Worm (Caenorhabditis elegans) whole organism, late embryonic: ENCODE data around the gene ddn-2.
A peak's percentile ranks its signal among the peaks of the same experiment; 100 is the strongest.

Source experiments
- F13H6.1 ChIP-seq: sonication (generic microtip); optimal IDR thresholded peaks from 2 replicates; lab custom pipeline; 2016; ENCODE audit warnings: missing genetic modification characterization, missing compliant biosample characterization
- K02D7.2 ChIP-seq: sonication (generic microtip); optimal IDR thresholded peaks from 2 replicates; lab custom pipeline; 2017; ENCODE audit warnings: mild to moderate bottlenecking, missing genetic modification characterization, missing compliant biosample characterization
- ahr-1 ChIP-seq: sonication (generic microtip); optimal IDR thresholded peaks from 2 replicates; lab custom pipeline; 2016; ENCODE audit warnings: missing genetic modification characterization, missing compliant biosample characterization
- ceh-14 ChIP-seq: sonication (generic microtip); optimal IDR thresholded peaks from 2 replicates; lab custom pipeline; 2016; ENCODE audit warnings: missing genotype, missing genetic modification characterization, missing compliant biosample characterization
- ceh-18 ChIP-seq: sonication (generic microtip); optimal IDR thresholded peaks from 2 replicates; lab custom pipeline; 2016; ENCODE audit warnings: missing genetic modification characterization, missing compliant biosample characterization
- ceh-2 ChIP-seq: sonication (generic microtip); optimal IDR thresholded peaks from 2 replicates; lab custom pipeline; 2016; ENCODE audit warnings: missing genotype, missing genetic modification characterization, missing compliant biosample characterization
- ceh-22 ChIP-seq: sonication (generic microtip); optimal IDR thresholded peaks from 2 replicates; lab custom pipeline; 2017; ENCODE audit warnings: missing biosample characterization, missing genetic modification characterization
- ceh-24 ChIP-seq: sonication (generic microtip); optimal IDR thresholded peaks from 2 replicates; lab custom pipeline; 2016; ENCODE audit warnings: mild to moderate bottlenecking, missing genetic modification characterization, missing compliant biosample characterization
- ceh-30 ChIP-seq: fragments of 150-350 bp; optimal IDR thresholded peaks from 2 replicates; lab custom pipeline; 2014; ENCODE audit warnings: missing biosample characterization, missing genetic modification characterization
- ceh-31 ChIP-seq: sonication (generic microtip); optimal IDR thresholded peaks from 2 replicates; lab custom pipeline; 2016; ENCODE audit warnings: missing genetic modification characterization, missing compliant biosample characterization
- ceh-34 ChIP-seq: sonication (generic microtip); optimal IDR thresholded peaks from 2 replicates; lab custom pipeline; 2016; ENCODE audit warnings: mild to moderate bottlenecking, missing genetic modification characterization, missing compliant biosample characterization
- ceh-45 ChIP-seq: fragments of 200-800 bp; sonication (Bioruptor generic); IDR thresholded peaks from 2 replicates; pipeline ENCODE4 v1.3.6; 2022; ENCODE audit warnings: missing genetic modification reagents, missing genetic modification characterization, missing compliant biosample characterization
- dmd-4 ChIP-seq: sonication (generic microtip); optimal IDR thresholded peaks from 2 replicates; lab custom pipeline; 2016; ENCODE audit warnings: borderline replicate concordance, missing genetic modification characterization, missing compliant biosample characterization
- dve-1 ChIP-seq: sonication (generic microtip); optimal IDR thresholded peaks from 2 replicates; lab custom pipeline; 2017; ENCODE audit warnings: antibody characterized with exemption, mild to moderate bottlenecking, missing genetic modification characterization, missing compliant biosample characterization
- elt-2 ChIP-seq: sonication (generic microtip); optimal IDR thresholded peaks from 2 replicates; lab custom pipeline; 2016; ENCODE audit warnings: missing genetic modification reagents, missing genetic modification characterization, missing compliant biosample characterization
- ets-4 ChIP-seq: sonication (generic microtip); optimal IDR thresholded peaks from 2 replicates; lab custom pipeline; 2016; ENCODE audit warnings: missing genetic modification characterization, missing compliant biosample characterization
- eyg-1 ChIP-seq: sonication (generic microtip); optimal IDR thresholded peaks from 2 replicates; lab custom pipeline; 2016; ENCODE audit warnings: missing genotype, missing genetic modification characterization, missing compliant biosample characterization
- fkh-10 ChIP-seq: fragments of 150-350 bp; optimal IDR thresholded peaks from 2 replicates; lab custom pipeline; 2014; ENCODE audit warnings: missing biosample characterization, missing genetic modification reagents, missing genetic modification characterization
- gmeb-2 ChIP-seq: sonication (generic microtip); optimal IDR thresholded peaks from 2 replicates; lab custom pipeline; 2016; ENCODE audit warnings: missing genetic modification characterization, inconsistent platforms, missing compliant biosample characterization
- hlh-13 ChIP-seq: fragments of 200-800 bp; sonication (Bioruptor generic); optimal IDR thresholded peaks from 2 replicates; lab custom pipeline; 2018; ENCODE audit warnings: mild to moderate bottlenecking, missing genetic modification characterization, missing compliant biosample characterization
- hlh-30 ChIP-seq: sonication (generic microtip); optimal IDR thresholded peaks from 2 replicates; lab custom pipeline; 2017; ENCODE audit warnings: antibody characterized with exemption, missing genetic modification characterization, missing compliant biosample characterization; ENCODE audit not compliant: insufficient read depth
- hlh-6 ChIP-seq: sonication (generic microtip); optimal IDR thresholded peaks from 2 replicates; lab custom pipeline; 2016; ENCODE audit warnings: missing genotype, missing genetic modification characterization, missing compliant biosample characterization
- lim-6 ChIP-seq: sonication (generic microtip); optimal IDR thresholded peaks from 2 replicates; lab custom pipeline; 2016; ENCODE audit warnings: missing genetic modification characterization, missing compliant biosample characterization
- lin-11 ChIP-seq: fragments of 200-800 bp; sonication (Bioruptor generic); optimal IDR thresholded peaks from 2 replicates; lab custom pipeline; 2018; ENCODE audit warnings: mild to moderate bottlenecking, missing genetic modification characterization, missing compliant biosample characterization
- madf-2 ChIP-seq: sonication (generic microtip); optimal IDR thresholded peaks from 2 replicates; lab custom pipeline; 2017; ENCODE audit warnings: missing genetic modification characterization, missing compliant biosample characterization
- mec-3 ChIP-seq: sonication (generic microtip); optimal IDR thresholded peaks from 2 replicates; lab custom pipeline; 2016; ENCODE audit warnings: borderline replicate concordance, missing genetic modification characterization, missing compliant biosample characterization
- nfya-1 ChIP-seq: sonication (generic microtip); optimal IDR thresholded peaks from 2 replicates; lab custom pipeline; 2017; ENCODE audit warnings: missing genetic modification characterization, mild to moderate bottlenecking, missing compliant biosample characterization, antibody characterized with exemption, moderate library complexity
- nhr-11 ChIP-seq: fragments of 150-350 bp; optimal IDR thresholded peaks from 2 replicates; lab custom pipeline; 2014; ENCODE audit warnings: missing biosample characterization, missing genetic modification characterization
- nhr-232 ChIP-seq: sonication (generic microtip); optimal IDR thresholded peaks from 2 replicates; lab custom pipeline; 2016; ENCODE audit warnings: missing genetic modification characterization, missing compliant biosample characterization
- pat-9 ChIP-seq: fragments of 200-800 bp; sonication (Bioruptor generic); optimal IDR thresholded peaks from 2 replicates; lab custom pipeline; 2018; ENCODE audit warnings: mild to moderate bottlenecking, missing genetic modification characterization, moderate library complexity, missing compliant biosample characterization
- pax-1 ChIP-seq: fragments of 150-350 bp; optimal IDR thresholded peaks from 2 replicates; lab custom pipeline; 2014; ENCODE audit warnings: missing biosample characterization, missing genetic modification characterization
- pha-2 ChIP-seq: sonication (generic microtip); optimal IDR thresholded peaks from 2 replicates; lab custom pipeline; 2017; ENCODE audit warnings: mild to moderate bottlenecking, missing genetic modification characterization, missing compliant biosample characterization
- pha-4 ChIP-seq: fragments of 150-350 bp; optimal IDR thresholded peaks from 2 replicates; lab custom pipeline; 2018; ENCODE audit warnings: missing biosample characterization, missing genetic modification reagents, missing genetic modification characterization
- ref-2 ChIP-seq: sonication (generic microtip); optimal IDR thresholded peaks from 2 replicates; lab custom pipeline; 2016; ENCODE audit warnings: missing genetic modification characterization, missing compliant biosample characterization
- sox-4 ChIP-seq: sonication (generic microtip); optimal IDR thresholded peaks from 2 replicates; lab custom pipeline; 2017; ENCODE audit warnings: mild to moderate bottlenecking, missing genetic modification characterization, inconsistent platforms, missing compliant biosample characterization
- syd-9 ChIP-seq: sonication (generic microtip); optimal IDR thresholded peaks from 2 replicates; lab custom pipeline; 2016; ENCODE audit warnings: mild to moderate bottlenecking, missing genetic modification characterization, moderate library complexity, missing compliant biosample characterization
- tbx-2 ChIP-seq: sonication (generic microtip); optimal IDR thresholded peaks from 2 replicates; lab custom pipeline; 2016; ENCODE audit warnings: missing genetic modification characterization, missing compliant biosample characterization
- tbx-7 ChIP-seq: sonication (generic microtip); optimal IDR thresholded peaks from 2 replicates; lab custom pipeline; 2016; ENCODE audit warnings: missing genotype, missing genetic modification characterization, missing compliant biosample characterization
- ttx-3 ChIP-seq: sonication (generic microtip); optimal IDR thresholded peaks from 2 replicates; lab custom pipeline; 2016; ENCODE audit warnings: missing genetic modification reagents, missing genetic modification characterization, missing compliant biosample characterization
- unc-3 ChIP-seq, 2 experiments: fragments of 200-800 bp in 1 of 2; sonication (Bioruptor generic) in 1 of 2; sonication (generic microtip) in 1 of 2; conservative IDR thresholded peaks in 1 of 2; optimal IDR thresholded peaks in 1 of 2; 2 replicates each; pipeline versions ENCODE4 v1.3.6 to Lab custom; 2016 to 2022; ENCODE audit warnings: missing compliant biosample characterization in 2 of 2, missing genetic modification characterization in 2 of 2, missing genetic modification reagents in 1 of 2
- unc-42 ChIP-seq: sonication (generic microtip); optimal IDR thresholded peaks from 2 replicates; lab custom pipeline; 2016; ENCODE audit warnings: missing genotype, missing genetic modification characterization, missing compliant biosample characterization
- unc-55 ChIP-seq: sonication (generic microtip); optimal IDR thresholded peaks from 2 replicates; lab custom pipeline; 2017; ENCODE audit warnings: missing biosample characterization, missing genetic modification reagents, missing genetic modification characterization
- unc-86 ChIP-seq: sonication (generic microtip); optimal IDR thresholded peaks from 2 replicates; lab custom pipeline; 2016; ENCODE audit warnings: missing genetic modification characterization, missing compliant biosample characterization
- zip-5 ChIP-seq: sonication (generic microtip); optimal IDR thresholded peaks from 2 replicates; lab custom pipeline; 2016; ENCODE audit warnings: missing genetic modification characterization, missing compliant biosample characterization

The ddn-2 gene

DNA sequence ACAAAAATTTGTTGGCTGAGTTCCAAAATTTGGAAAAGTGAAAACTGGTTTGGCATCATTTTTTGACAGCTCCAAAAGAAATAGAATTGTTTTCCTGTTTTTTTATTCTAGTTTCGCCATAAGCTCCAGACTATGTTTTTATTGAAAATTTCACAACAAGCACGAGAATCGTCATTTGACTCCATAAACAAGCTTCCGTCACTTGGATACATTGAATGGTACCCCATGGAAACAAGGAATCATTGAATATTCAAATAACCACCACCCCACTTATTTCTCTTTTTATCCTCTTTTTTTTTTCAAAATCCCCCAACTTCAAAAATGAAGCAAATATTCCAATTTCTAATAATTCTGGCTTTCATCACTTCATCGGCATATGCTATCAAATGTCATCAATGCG lies at the start of gene ddn-2:
TSS of gene ddn-2 (plus strand) at position 301 of the 400 bp plus-strand sequence.
- TF ChIP-seq ceh-34 (tag; lab: Kevin White, UChicago) (no peak), fkh-10 (no peak), pat-9 (tag; lab: Kevin White, UChicago) (no peak), lim-6 (tag; lab: Kevin White, UChicago) (no peak), tbx-7 (no peak), ceh-31 (tag; lab: Kevin White, UChicago) (no peak), pha-4 (no peak), ceh-2 (tag; lab: Kevin White, UChicago) (no peak)

DNA sequence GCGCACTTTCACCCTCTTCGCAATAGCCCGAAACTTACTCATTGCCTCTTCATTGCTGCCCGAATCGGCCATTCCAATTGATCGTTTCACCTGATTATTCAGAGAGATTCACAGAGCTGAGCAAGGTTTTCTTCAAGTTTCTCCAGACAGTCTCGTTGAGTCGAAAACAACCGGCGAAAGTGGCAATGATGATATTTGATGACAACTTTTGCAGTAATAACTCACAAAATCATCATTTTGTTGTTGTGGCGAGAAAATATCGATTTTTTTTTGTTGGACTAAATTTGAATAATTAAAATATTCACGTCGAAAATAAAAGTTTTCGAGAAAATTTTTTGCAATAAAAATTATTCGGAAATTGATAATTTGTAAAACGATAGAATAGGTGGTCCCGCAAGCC lies 43.3 kb upstream of the ddn-2 start, which contains the start of gene snf-5:
TSS of gene snf-5 (minus strand) at position 182 of the 400 bp plus-strand sequence.
- no peak for TF ChIP-seq unc-3 (GFP tag; conservative IDR thresholded peaks at IDR 0.05; lab: Robert Waterston, UW)
- no peak for TF ChIP-seq unc-3 (tag; optimal IDR thresholded peaks at IDR 0.05; lab: Kevin White, UChicago)
- no peak for TF ChIP-seq ceh-34 (tag; lab: Kevin White, UChicago)
- TF ChIP-seq unc-55 (GFP tag; lab: Kevin White, UChicago) = no peak
- no peak for TF ChIP-seq ceh-30
- TF ChIP-seq fkh-10 = no peak
- no peak for TF ChIP-seq gmeb-2 (tag; lab: Kevin White, UChicago)
- TF ChIP-seq nfya-1 (tag; lab: Kevin White, UChicago) = no peak
- TF ChIP-seq nhr-11 (tag; lab: Kevin White, UChicago) = no peak
- no peak for TF ChIP-seq elt-2 (tag; lab: Kevin White, UChicago)
- no peak for TF ChIP-seq unc-42
- no peak for TF ChIP-seq ceh-14 (tag; lab: Kevin White, UChicago)
- no peak for TF ChIP-seq pha-2 (tag; lab: Kevin White, UChicago)

DNA sequence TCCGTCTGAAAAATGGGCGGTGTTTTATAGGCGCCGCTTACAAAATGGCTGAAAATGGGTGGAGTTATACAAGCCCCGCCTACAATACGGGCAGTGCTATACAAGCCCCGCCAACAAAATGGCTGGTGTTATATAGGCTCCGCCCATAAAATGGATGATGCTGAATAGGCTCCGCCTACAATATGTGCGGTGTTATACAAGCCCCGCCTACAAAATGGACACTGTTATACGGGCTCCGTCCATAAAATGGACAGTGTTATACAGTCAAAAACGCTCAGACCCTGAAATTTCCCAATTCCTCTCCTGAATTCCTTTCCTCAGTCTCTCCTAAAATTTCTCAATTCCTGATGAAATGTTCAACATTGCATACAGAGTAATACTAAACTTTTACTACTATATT lies 42.8 kb upstream of the ddn-2 start:
- TF ChIP-seq ttx-3 (tag; lab: Kevin White, UChicago) (no peak), ref-2 (tag; lab: Kevin White, UChicago) (no peak), ceh-22 (tag; lab: Kevin White, UChicago) (no peak), eyg-1 (tag; lab: Kevin White, UChicago) (no peak), sox-4 (tag; lab: Kevin White, UChicago) (no peak), lim-6 (tag; lab: Kevin White, UChicago) (no peak), unc-55 (GFP tag; lab: Kevin White, UChicago) (no peak), hlh-13 (GFP tag; lab: Kevin White, UChicago) (no peak), zip-5 (tag; lab: Kevin White, UChicago) (no peak), ets-4 (no peak), madf-2 (tag; lab: Kevin White, UChicago) (no peak), ceh-45 (GFP tag; lab: Robert Waterston, UW) (no peak), lin-11 (tag; lab: Kevin White, UChicago) (no peak), mec-3 (no peak), F13H6.1 (tag; lab: Kevin White, UChicago) (no peak)

DNA sequence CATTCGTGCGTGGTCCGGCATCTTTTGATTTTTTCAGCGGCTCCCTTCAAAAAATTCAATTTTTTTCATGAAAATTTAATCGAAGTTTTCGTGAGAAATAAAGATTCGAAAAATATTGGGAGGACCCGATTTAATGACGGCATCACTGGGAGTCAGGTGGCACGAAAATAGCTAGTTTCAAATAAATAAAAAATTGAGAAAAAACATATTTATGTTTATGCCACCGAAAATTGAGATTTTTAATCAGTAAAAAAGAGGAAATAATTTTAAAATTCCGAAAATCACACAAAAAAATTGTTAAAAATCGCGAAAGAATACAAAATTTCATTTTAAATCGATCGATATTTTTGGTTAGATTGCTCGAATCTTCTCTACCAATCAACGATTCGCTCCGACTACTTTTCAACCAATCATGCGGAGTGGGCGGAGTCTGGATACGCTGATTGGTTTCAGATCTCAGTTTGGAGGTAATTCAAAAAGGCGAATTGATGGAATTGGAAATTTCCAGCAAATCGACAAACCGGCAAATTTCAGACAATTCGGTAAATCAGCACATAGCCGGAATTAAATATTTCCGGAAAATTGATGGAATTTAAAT lies 30.7 kb upstream of the ddn-2 start, which contains the start of gene gsy-1:
TSS of gene gsy-1 (minus strand) at position 51 of the 598 bp plus-strand sequence.
- TF ChIP-seq hlh-6 (tag; lab: Kevin White, UChicago) = no peak
- TF ChIP-seq nhr-232 (tag; lab: Kevin White, UChicago) = no peak
- TF ChIP-seq nfya-1 (tag; lab: Kevin White, UChicago) = peak; percentile 67
- TF ChIP-seq hlh-13 (GFP tag; lab: Kevin White, UChicago) = no peak
- TF ChIP-seq, all 69 proteins: peak for 1

DNA sequence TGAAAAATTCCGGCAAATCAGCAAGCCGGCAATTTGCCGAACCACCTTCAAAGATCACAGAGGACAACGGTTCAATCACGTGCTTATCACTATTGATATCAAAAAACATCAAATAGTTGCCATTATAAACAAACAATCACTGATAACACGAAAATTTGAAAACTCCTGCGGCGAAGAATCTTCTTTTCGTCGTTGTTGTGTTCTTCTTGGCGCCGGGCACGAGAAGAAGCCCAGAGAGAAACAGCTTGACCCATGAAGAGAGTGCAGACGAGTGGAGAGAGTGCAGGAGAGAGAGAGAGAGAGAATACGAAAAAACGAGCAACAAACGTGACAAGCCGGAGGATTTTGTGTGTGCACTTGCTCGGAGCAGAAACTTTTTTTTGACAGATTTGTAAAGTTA lies 30.2 kb upstream of the ddn-2 start:
- TF ChIP-seq ttx-3 (tag; lab: Kevin White, UChicago) = no peak
- TF ChIP-seq ceh-24 (tag; lab: Kevin White, UChicago) = no peak
- TF ChIP-seq hlh-30 (tag; lab: Kevin White, UChicago) = peak; percentile 21
- no peak for TF ChIP-seq pat-9 (tag; lab: Kevin White, UChicago)
- TF ChIP-seq unc-86 (tag; lab: Kevin White, UChicago) = no peak
- TF ChIP-seq ceh-22 (tag; lab: Kevin White, UChicago) = no peak
- peak; percentile 37 for TF ChIP-seq ceh-18 (tag; lab: Kevin White, UChicago)
- TF ChIP-seq pax-1 = no peak
- peak; percentile 36 for TF ChIP-seq elt-2 (tag; lab: Kevin White, UChicago)
- no peak for TF ChIP-seq syd-9 (tag; lab: Kevin White, UChicago)
- no peak for TF ChIP-seq dmd-4 (tag; lab: Kevin White, UChicago)
- TF ChIP-seq ceh-2 (tag; lab: Kevin White, UChicago) = no peak
- no peak for TF ChIP-seq dve-1 (tag; lab: Kevin White, UChicago)
- no peak for TF ChIP-seq unc-55 (GFP tag; lab: Kevin White, UChicago)
- no peak for TF ChIP-seq K02D7.2 (tag; lab: Kevin White, UChicago)
- no peak for TF ChIP-seq tbx-2
- no peak for TF ChIP-seq ahr-1
- no peak for TF ChIP-seq ceh-31 (tag; lab: Kevin White, UChicago)
